Worm (Caenorhabditis elegans) whole organism, young adult: ENCODE data around the gene rpt-1.

Experiments
- B0336.3 ChIP-seq: fragments of 200-800 bp; sonication (Bioruptor generic); IDR thresholded peaks from 2 replicates; pipeline ENCODE4 v1.3.6; 2022; ENCODE audit warnings: missing genetic modification characterization, missing compliant biosample characterization
- F22D6.2 ChIP-seq: sonication (generic microtip); optimal IDR thresholded peaks from 2 replicates; lab custom pipeline; 2016; ENCODE audit warnings: mild to moderate bottlenecking, missing genetic modification characterization, missing compliant biosample characterization
- F37B4.10 ChIP-seq: fragments of 200-800 bp; sonication (Bioruptor generic); IDR thresholded peaks from 2 replicates; pipeline ENCODE4 v1.3.6; 2022; ENCODE audit warnings: missing genetic modification characterization, missing compliant biosample characterization
- F52B5.7 ChIP-seq: sonication (generic microtip); optimal IDR thresholded peaks from 2 replicates; lab custom pipeline; 2016; ENCODE audit warnings: mild to moderate bottlenecking, missing genetic modification characterization, missing compliant biosample characterization
- F57C9.4 ChIP-seq: sonication (generic microtip); optimal IDR thresholded peaks from 2 replicates; lab custom pipeline; 2017; ENCODE audit warnings: mild to moderate bottlenecking, missing genetic modification characterization, missing compliant biosample characterization
- Y95B8A.8 ChIP-seq: fragments of 200-800 bp; sonication (Bioruptor generic); IDR thresholded peaks from 2 replicates; pipeline ENCODE4 v1.3.6; 2022; ENCODE audit warnings: missing genetic modification reagents, missing genetic modification characterization, missing compliant biosample characterization
- ZK185.1 ChIP-seq: sonication (generic microtip); optimal IDR thresholded peaks from 2 replicates; lab custom pipeline; 2016; ENCODE audit warnings: mild to moderate bottlenecking, missing genetic modification characterization, missing compliant biosample characterization; ENCODE audit not compliant: poor library complexity, severe bottlenecking
- akir-1 ChIP-seq: fragments of 200-800 bp; sonication (Bioruptor generic); optimal IDR thresholded peaks from 2 replicates; lab custom pipeline; 2018; ENCODE audit warnings: mild to moderate bottlenecking, missing genetic modification characterization, moderate library complexity, missing compliant biosample characterization
- aptf-2 ChIP-seq: fragments of 200-800 bp; sonication (Bioruptor generic); conservative IDR thresholded peaks from 2 replicates; pipeline ENCODE4 v1.3.6; 2022; ENCODE audit warnings: missing genetic modification reagents, missing genetic modification characterization, missing compliant biosample characterization
- cebp-1 ChIP-seq, 2 experiments: fragments of 200-800 bp in 1 of 2; sonication (Bioruptor generic) in 1 of 2; sonication (generic microtip) in 1 of 2; IDR thresholded peaks in 1 of 2; optimal IDR thresholded peaks in 1 of 2; 2 replicates each; pipeline versions ENCODE4 v1.3.6 to Lab custom; 2017 to 2022; ENCODE audit warnings: missing compliant biosample characterization in 2 of 2, missing genetic modification characterization in 2 of 2, mild to moderate bottlenecking in 1 of 2, missing genetic modification reagents in 1 of 2, moderate library complexity in 1 of 2
- ceh-79 ChIP-seq: sonication (generic microtip); optimal IDR thresholded peaks from 2 replicates; lab custom pipeline; 2017; ENCODE audit warnings: mild to moderate bottlenecking, missing genetic modification characterization, missing compliant biosample characterization
- ceh-91 ChIP-seq: fragments of 200-800 bp; sonication (Bioruptor generic); IDR thresholded peaks from 2 replicates; pipeline ENCODE4 v1.3.6; 2022; ENCODE audit warnings: missing genetic modification reagents, missing genetic modification characterization, missing compliant biosample characterization
- chd-7 ChIP-seq: sonication (generic microtip); optimal IDR thresholded peaks from 2 replicates; lab custom pipeline; 2016; ENCODE audit warnings: mild to moderate bottlenecking, missing genetic modification characterization, moderate library complexity, missing compliant biosample characterization
- ets-4 ChIP-seq: fragments of 200-800 bp; sonication (Bioruptor generic); optimal IDR thresholded peaks from 2 replicates; lab custom pipeline; 2018; ENCODE audit warnings: mild to moderate bottlenecking, missing genetic modification characterization, missing compliant biosample characterization
- fkh-3 ChIP-seq: sonication (generic microtip); optimal IDR thresholded peaks from 2 replicates; lab custom pipeline; 2016; ENCODE audit warnings: mild to moderate bottlenecking, missing genetic modification characterization, missing compliant biosample characterization
- hmg-1.2 ChIP-seq: fragments of 200-800 bp; sonication (Bioruptor generic); IDR thresholded peaks from 2 replicates; pipeline ENCODE4 v1.3.6; 2022; ENCODE audit warnings: missing genetic modification reagents, missing genetic modification characterization, missing compliant biosample characterization
- hrde-1 ChIP-seq: sonication (generic microtip); optimal IDR thresholded peaks from 2 replicates; lab custom pipeline; 2016; ENCODE audit warnings: missing genetic modification characterization, mild to moderate bottlenecking, missing compliant biosample characterization, moderate library complexity, missing genotype, missing genetic modification reagents, borderline replicate concordance
- hsf-1 ChIP-seq: fragments of 200-800 bp; sonication (Bioruptor generic); IDR thresholded peaks from 2 replicates; pipeline ENCODE4 v1.3.6; 2022; ENCODE audit warnings: missing genetic modification reagents, missing genetic modification characterization, missing compliant biosample characterization
- lag-1 ChIP-seq: fragments of 200-800 bp; sonication (Bioruptor generic); IDR thresholded peaks from 2 replicates; pipeline ENCODE4 v1.3.6; 2022; ENCODE audit warnings: missing genetic modification reagents, missing genetic modification characterization, missing compliant biosample characterization
- let-607 ChIP-seq, 2 experiments: fragments of 200-800 bp in 1 of 2; sonication (Bioruptor generic) in 1 of 2; sonication (generic microtip) in 1 of 2; optimal IDR thresholded peaks; 2 replicates each; lab custom pipeline; 2016 to 2018; ENCODE audit warnings: mild to moderate bottlenecking in 2 of 2, missing compliant biosample characterization in 2 of 2, missing genetic modification characterization in 2 of 2, moderate library complexity in 2 of 2, missing genotype in 1 of 2
- lin-40 ChIP-seq: sonication (generic microtip); optimal IDR thresholded peaks from 2 replicates; lab custom pipeline; 2016; ENCODE audit warnings: missing genetic modification characterization, mild to moderate bottlenecking, missing compliant biosample characterization, missing genotype, missing genetic modification reagents
- madf-10 ChIP-seq: sonication (generic microtip); optimal IDR thresholded peaks from 2 replicates; lab custom pipeline; 2016; ENCODE audit warnings: mild to moderate bottlenecking, missing genetic modification characterization, missing compliant biosample characterization
- mxl-1 ChIP-seq: sonication (generic microtip); optimal IDR thresholded peaks from 2 replicates; lab custom pipeline; 2016; ENCODE audit warnings: missing genetic modification characterization, missing compliant biosample characterization
- nhr-120 ChIP-seq: fragments of 200-800 bp; sonication (Bioruptor generic); IDR thresholded peaks from 2 replicates; pipeline ENCODE4 v1.3.6; 2022; ENCODE audit warnings: missing genetic modification characterization, missing compliant biosample characterization
- nhr-80 ChIP-seq: sonication (generic microtip); optimal IDR thresholded peaks from 2 replicates; lab custom pipeline; 2016; ENCODE audit warnings: missing genetic modification characterization, missing compliant biosample characterization
- rcor-1 ChIP-seq: fragments of 200-800 bp; sonication (Bioruptor generic); IDR thresholded peaks from 2 replicates; pipeline ENCODE4 v1.3.6; 2022; ENCODE audit warnings: missing genetic modification reagents, missing genetic modification characterization, missing compliant biosample characterization
- rec-8 ChIP-seq, 2 experiments: sonication (generic microtip); optimal IDR thresholded peaks; 2 replicates each; lab custom pipeline; 2016; ENCODE audit warnings: mild to moderate bottlenecking in 2 of 2, missing genetic modification characterization in 2 of 2, missing genetic modification reagents in 2 of 2, missing genotype in 2 of 2, missing biosample characterization in 1 of 2, missing compliant biosample characterization in 1 of 2, moderate library complexity in 1 of 2
- rpc-1 ChIP-seq, 2 experiments: fragments of 150-350 bp in 1 of 2; sonication (generic microtip) in 1 of 2; optimal IDR thresholded peaks; 2 replicates each; lab custom pipeline; 2014 to 2018; ENCODE audit warnings: missing biosample characterization in 1 of 2, missing genetic modification characterization in 1 of 2, missing genetic modification reagents in 1 of 2, missing genotype in 1 of 2
- snpc-4 ChIP-seq, 5 experiments: fragments of 150-350 bp in 1 of 5; sonication (generic microtip) in 4 of 5; optimal IDR thresholded peaks; 2 replicates each; lab custom pipeline; 2014 to 2018; ENCODE audit warnings: missing genetic modification characterization in 5 of 5, missing biosample characterization in 3 of 5, antibody characterized with exemption in 2 of 5, mild to moderate bottlenecking in 2 of 5, missing compliant biosample characterization in 2 of 5, missing genotype in 2 of 5, moderate library complexity in 2 of 5, missing genetic modification reagents in 1 of 5
- somi-1 ChIP-seq: fragments of 200-800 bp; sonication (Bioruptor generic); optimal IDR thresholded peaks from 2 replicates; lab custom pipeline; 2018; ENCODE audit warnings: mild to moderate bottlenecking, missing genetic modification characterization, missing compliant biosample characterization
- sptf-2 ChIP-seq: fragments of 200-800 bp; sonication (Bioruptor generic); optimal IDR thresholded peaks from 2 replicates; lab custom pipeline; 2018; ENCODE audit warnings: mild to moderate bottlenecking, missing genetic modification characterization, missing compliant biosample characterization
- tbp1 ChIP-seq: fragments of 200-800 bp; sonication (Bioruptor generic); optimal IDR thresholded peaks from 2 replicates; lab custom pipeline; 2018; ENCODE audit warnings: mild to moderate bottlenecking, missing genetic modification characterization, missing compliant biosample characterization
- tlf-1 ChIP-seq: fragments of 200-800 bp; sonication (Bioruptor generic); optimal IDR thresholded peaks from 2 replicates; lab custom pipeline; 2018; ENCODE audit warnings: mild to moderate bottlenecking, missing genetic modification characterization, missing compliant biosample characterization
- unc-62 ChIP-seq: fragments of 150-350 bp; optimal IDR thresholded peaks from 2 replicates; lab custom pipeline; 2014; ENCODE audit warnings: missing biosample characterization, missing genetic modification reagents, missing genetic modification characterization
- xnd-1 ChIP-seq: sonication (generic microtip); optimal IDR thresholded peaks from 2 replicates; lab custom pipeline; 2016; ENCODE audit warnings: missing genotype, missing genetic modification reagents, missing genetic modification characterization, missing compliant biosample characterization
- zfh-2 ChIP-seq: fragments of 200-800 bp; sonication (Bioruptor generic); conservative IDR thresholded peaks from 2 replicates; pipeline ENCODE4 v1.3.6; 2022; ENCODE audit warnings: missing genetic modification reagents, missing genetic modification characterization, missing compliant biosample characterization
- ztf-22 ChIP-seq: fragments of 200-800 bp; sonication (Bioruptor generic); optimal IDR thresholded peaks from 2 replicates; lab custom pipeline; 2018; ENCODE audit warnings: mild to moderate bottlenecking, missing genetic modification characterization, moderate library complexity, missing compliant biosample characterization
- ztf-28 ChIP-seq: fragments of 200-800 bp; sonication (Bioruptor generic); IDR thresholded peaks from 2 replicates; pipeline ENCODE4 v1.3.6; 2022; ENCODE audit warnings: missing genetic modification reagents, missing genetic modification characterization, missing compliant biosample characterization

Gene rpt-1

ce11 chrV:11976734-11977133 lies 5.5 kb downstream of the rpt-1 start:
- TF ChIP-seq xnd-1 (tag; lab: Kevin White, UChicago) (no peak), hsf-1 (GFP tag; lab: Robert Waterston, UW) (no peak), nhr-80 (tag; lab: Kevin White, UChicago) (peak; percentile 66), F52B5.7 (no peak), cebp-1 (GFP tag; IDR thresholded peaks at IDR 0.05; lab: Robert Waterston, UW) (no peak), cebp-1 (tag; optimal IDR thresholded peaks at IDR 0.05; lab: Kevin White, UChicago) (peak; percentile 52), let-607 (tag; optimal IDR thresholded peaks at IDR 0.05; lab: Kevin White, UChicago) (no peak), madf-10 (tag; lab: Kevin White, UChicago) (peak; percentile 19), rpc-1 (optimal IDR thresholded peaks at IDR 0.05; lab: Kevin White, UChicago) (no peak), rpc-1 (tag; optimal IDR thresholded peaks at IDR 0.05; lab: Kevin White, UChicago) (no peak), somi-1 (GFP tag; lab: Kevin White, UChicago) (no peak), zfh-2 (GFP tag; lab: Robert Waterston, UW) (no peak), fkh-3 (tag; lab: Kevin White, UChicago) (no peak), B0336.3 (GFP tag; lab: Robert Waterston, UW) (no peak), sptf-2 (GFP tag; lab: Kevin White, UChicago) (no peak), F22D6.2 (tag; lab: Kevin White, UChicago) (no peak), ceh-79 (tag; lab: Kevin White, UChicago) (no peak), hmg-1.2 (GFP tag; lab: Robert Waterston, UW) (0 out of 2 replicates have a peak, but pooled peaks have one; percentile 9), tbp1 (peak; percentile 5), F57C9.4 (tag; lab: Kevin White, UChicago) (no peak), nhr-120 (GFP tag; lab: Robert Waterston, UW) (no peak), hrde-1 (tag; lab: Kevin White, UChicago) (no peak), tlf-1 (GFP tag; lab: Kevin White, UChicago) (no peak), chd-7 (tag; lab: Kevin White, UChicago) (no peak), F37B4.10 (no peak), ZK185.1 (peak; percentile 7), snpc-4 (GFP tag; optimal IDR thresholded peaks at IDR 0.05; lab: Kevin White, UChicago) (no peak), snpc-4 (tag; optimal IDR thresholded peaks at IDR 0.05; lab: Kevin White, UChicago) (peak in 1 of 4 experiments; percentile 9), rec-8 (tag; optimal IDR thresholded peaks at IDR 0.05; lab: Kevin White, UChicago) (no peak), rcor-1 (GFP tag; lab: Robert Waterston, UW) (no peak), Y95B8A.8 (no peak), ceh-91 (GFP tag; lab: Robert Waterston, UW) (no peak), aptf-2 (GFP tag; lab: Robert Waterston, UW) (no peak), ztf-28 (GFP tag; lab: Robert Waterston, UW) (no peak), mxl-1 (tag; lab: Kevin White, UChicago) (no peak), unc-62 (no peak), akir-1 (GFP tag; lab: Kevin White, UChicago) (no peak)
- TF ChIP-seq, all 124 proteins: peak for 7

ce11 chrV:11975233-11975632 lies 7.0 kb downstream of the rpt-1 start, which contains the start of gene cpr-1:
TSS of gene cpr-1 (plus strand) at chrV:11975551.
- TF ChIP-seq ets-4: peak; percentile 87
- no peak for TF ChIP-seq lag-1
- TF ChIP-seq nhr-80 (tag; lab: Kevin White, UChicago): peak; percentile 93
- TF ChIP-seq lin-40 (tag; lab: Kevin White, UChicago): no peak
- no peak for TF ChIP-seq snpc-4 (GFP tag; optimal IDR thresholded peaks at IDR 0.05; lab: Kevin White, UChicago)
- peak in 1 of 4 experiments; percentile 25 for TF ChIP-seq snpc-4 (tag; optimal IDR thresholded peaks at IDR 0.05; lab: Kevin White, UChicago)
- TF ChIP-seq tbp1: no peak
- TF ChIP-seq ztf-22 (GFP tag; lab: Kevin White, UChicago): peak; percentile 59
